In genomic region chr3L:17433555-17433954, dm6 we compare ENCODE assay signal across 1 fruit fly cellular context.
A peak's percentile ranks its signal among the peaks of the same experiment; 100 is the strongest.
TF ChIP-seq lines count a peak whose summit lies in the region.

Gene Coq4 (minus strand): TSS chr3L:17433621.
Gene CG32176 (plus strand): TSS chr3L:17433868.

TF ChIP-seq in whole organism, embryonic, 481 proteins besides CTCF, POLR2A, EP300 and RAD21 (continued from another document and continues in another):
- no peak for TF ChIP-seq Hr78 (GFP tag; optimal IDR thresholded peaks at IDR 0.05; lab: Kevin White, UChicago)
- TF ChIP-seq disco-r (GFP tag; optimal IDR thresholded peaks at IDR 0.05; lab: Kevin White, UChicago), result peak; percentile 96
- TF ChIP-seq aop (GFP tag; IDR thresholded peaks at IDR 0.05; lab: Robert Waterston, UW), result peak; percentile 96
- TF ChIP-seq nmo (GFP tag; optimal IDR thresholded peaks at IDR 0.05; lab: Kevin White, UChicago), result peak; percentile 98
- TF ChIP-seq yki (optimal IDR thresholded peaks at IDR 0.05; lab: Kevin White, UChicago), result no peak
- TF ChIP-seq emc (GFP tag; optimal IDR thresholded peaks at IDR 0.05; lab: Kevin White, UChicago), result peak; percentile 95
- TF ChIP-seq CG7556 (GFP tag; optimal IDR thresholded peaks at IDR 0.05; lab: Kevin White, UChicago), result peak; percentile 95
- TF ChIP-seq danr (GFP tag; IDR thresholded peaks at IDR 0.05; lab: Robert Waterston, UW), result peak; percentile 92
- TF ChIP-seq Hand (GFP tag; optimal IDR thresholded peaks at IDR 0.05; lab: Kevin White, UChicago), result peak; percentile 84
- peak; percentile 97 for TF ChIP-seq CG6272 (GFP tag; IDR thresholded peaks at IDR 0.05; lab: Robert Waterston, UW)
- TF ChIP-seq CG8359 (GFP tag; optimal IDR thresholded peaks at IDR 0.05; lab: Kevin White, UChicago; ENCODE audit: borderline replicate concordance), result peak; percentile 90
- peak; percentile 88 for TF ChIP-seq CG10274 (GFP tag; optimal IDR thresholded peaks at IDR 0.05; lab: Kevin White, UChicago)
- TF ChIP-seq lbe (GFP tag; optimal IDR thresholded peaks at IDR 0.05; lab: Kevin White, UChicago), result peak; percentile 96
- TF ChIP-seq GATAe (GFP tag; conservative IDR thresholded peaks at IDR 0.05; lab: Robert Waterston, UW), result peak; percentile 80
- peak; percentile 68; the same call in 1 of the 3 replicates for TF ChIP-seq Opbp (GFP tag; IDR thresholded peaks at IDR 0.05; lab: Robert Waterston, UW; ENCODE audit: partially characterized antibody)
- peak; percentile 99 for TF ChIP-seq CG13775 (GFP tag; optimal IDR thresholded peaks at IDR 0.05; lab: Kevin White, UChicago)
- TF ChIP-seq CG13123 (GFP tag; optimal IDR thresholded peaks at IDR 0.05; lab: Kevin White, UChicago), result peak; percentile 96
- peak; percentile 93 for TF ChIP-seq CG1529 (GFP tag; optimal IDR thresholded peaks at IDR 0.05; lab: Kevin White, UChicago)
- peak; percentile 96 for TF ChIP-seq B-H1 (GFP tag; IDR thresholded peaks at IDR 0.05; lab: Robert Waterston, UW)
- TF ChIP-seq Six4 (GFP tag; optimal IDR thresholded peaks at IDR 0.05; lab: Kevin White, UChicago), result peak; percentile 98
- peak; percentile 91 for TF ChIP-seq CG10565 (GFP tag; optimal IDR thresholded peaks at IDR 0.05; lab: Kevin White, UChicago)
- TF ChIP-seq ATbp (GFP tag; optimal IDR thresholded peaks at IDR 0.05; lab: Kevin White, UChicago), result peak; percentile 95
- TF ChIP-seq CG16779 (GFP tag; IDR thresholded peaks at IDR 0.05; lab: Robert Waterston, UW), result peak; percentile 97
- peak; percentile 93 for TF ChIP-seq psq (GFP tag; optimal IDR thresholded peaks at IDR 0.05; lab: Kevin White, UChicago)
- peak; percentile 97 for TF ChIP-seq ase (GFP tag; IDR thresholded peaks at IDR 0.05; lab: Robert Waterston, UW)
- TF ChIP-seq fd64A (GFP tag; optimal IDR thresholded peaks at IDR 0.05; lab: Kevin White, UChicago), result peak; percentile 91
- peak; percentile 95 for TF ChIP-seq pb (GFP tag; optimal IDR thresholded peaks at IDR 0.05; lab: Kevin White, UChicago)
- peak; percentile 97 for TF ChIP-seq CG8290 (GFP tag; optimal IDR thresholded peaks at IDR 0.05; lab: Kevin White, UChicago)
- peak; percentile 85 to 99 for TF ChIP-seq CG8290 (tag; optimal IDR thresholded peaks at IDR 0.05; lab: Kevin White, UChicago)
- peak; percentile 99 for TF ChIP-seq Sox102F (GFP tag; optimal IDR thresholded peaks at IDR 0.05; lab: Kevin White, UChicago)
- peak; percentile 92 for TF ChIP-seq p53 (GFP tag; optimal IDR thresholded peaks at IDR 0.05; lab: Kevin White, UChicago)
- peak; percentile 98 for TF ChIP-seq bcd (GFP tag; optimal IDR thresholded peaks at IDR 0.05; lab: Kevin White, UChicago)
- peak; percentile 48 for TF ChIP-seq ato (GFP tag; IDR thresholded peaks at IDR 0.05; lab: Robert Waterston, UW; ENCODE audit: partially characterized antibody)
- peak in 1 of 3 experiments; percentile 57 for TF ChIP-seq Stat92E (GFP tag; optimal IDR thresholded peaks at IDR 0.05; lab: Kevin White, UChicago)
- TF ChIP-seq fru (optimal IDR thresholded peaks at IDR 0.05; lab: Kevin White, UChicago), result no peak
- no peak for TF ChIP-seq Hr39 (optimal IDR thresholded peaks at IDR 0.05; lab: Kevin White, UChicago)
- TF ChIP-seq CG3838 (GFP tag; optimal IDR thresholded peaks at IDR 0.05; lab: Kevin White, UChicago), result peak; percentile 96
- TF ChIP-seq gcm (GFP tag; optimal IDR thresholded peaks at IDR 0.05; lab: Kevin White, UChicago), result peak; percentile 98
- TF ChIP-seq br (optimal IDR thresholded peaks at IDR 0.05; lab: Kevin White, UChicago), result no peak
- TF ChIP-seq CG3847 (GFP tag; IDR thresholded peaks at IDR 0.05; lab: Robert Waterston, UW), result peak; percentile 98
- TF ChIP-seq CG4730 (GFP tag; IDR thresholded peaks at IDR 0.05; lab: Robert Waterston, UW), result peak; percentile 97
- peak; percentile 98 for TF ChIP-seq otp (GFP tag; IDR thresholded peaks at IDR 0.05; lab: Robert Waterston, UW)
- TF ChIP-seq CG12219 (GFP tag; optimal IDR thresholded peaks at IDR 0.05; lab: Kevin White, UChicago), result peak; percentile 96
- peak; percentile 96 for TF ChIP-seq Mes4 (GFP tag; optimal IDR thresholded peaks at IDR 0.05; lab: Kevin White, UChicago)
- TF ChIP-seq dan (GFP tag; IDR thresholded peaks at IDR 0.05; lab: Robert Waterston, UW), result peak; percentile 95
- peak; percentile 100 for TF ChIP-seq CG4707 (GFP tag; optimal IDR thresholded peaks at IDR 0.05; lab: Kevin White, UChicago)
- peak; percentile 99 for TF ChIP-seq unpg (GFP tag; optimal IDR thresholded peaks at IDR 0.05; lab: Kevin White, UChicago)
- TF ChIP-seq chn (GFP tag; optimal IDR thresholded peaks at IDR 0.05; lab: Kevin White, UChicago), result peak; percentile 99
- peak; percentile 99 for TF ChIP-seq Mad (GFP tag; optimal IDR thresholded peaks at IDR 0.05; lab: Kevin White, UChicago)
- peak; percentile 30 to 97 for TF ChIP-seq eve (GFP tag; optimal IDR thresholded peaks at IDR 0.05; lab: Kevin White, UChicago)
- TF ChIP-seq CG30431 (GFP tag; optimal IDR thresholded peaks at IDR 0.05; lab: Kevin White, UChicago), result peak; percentile 97
- peak; percentile 63; the same call in 2 of the 3 replicates for TF ChIP-seq vnd (GFP tag; IDR thresholded peaks at IDR 0.05; lab: Robert Waterston, UW; ENCODE audit: partially characterized antibody)
- peak; percentile 97 for TF ChIP-seq Dad (GFP tag; optimal IDR thresholded peaks at IDR 0.05; lab: Kevin White, UChicago)
- peak; percentile 99 for TF ChIP-seq Abd-B (GFP tag; optimal IDR thresholded peaks at IDR 0.05; lab: Kevin White, UChicago)
- peak; percentile 87 for TF ChIP-seq CG6654 (GFP tag; optimal IDR thresholded peaks at IDR 0.05; lab: Kevin White, UChicago)
- TF ChIP-seq CG18764 (GFP tag; optimal IDR thresholded peaks at IDR 0.05; lab: Kevin White, UChicago), result peak; percentile 98
- peak; percentile 77 for TF ChIP-seq Bgb (GFP tag; IDR thresholded peaks at IDR 0.05; lab: Robert Waterston, UW; ENCODE audit: partially characterized antibody)
- peak; percentile 86 for TF ChIP-seq Lim3 (GFP tag; IDR thresholded peaks at IDR 0.05; lab: Robert Waterston, UW)
- peak; percentile 98 for TF ChIP-seq Camta (GFP tag; optimal IDR thresholded peaks at IDR 0.05; lab: Kevin White, UChicago)
- TF ChIP-seq Dip3 (GFP tag; optimal IDR thresholded peaks at IDR 0.05; lab: Kevin White, UChicago), result peak; percentile 98
- peak; percentile 98 for TF ChIP-seq B-H2 (GFP tag; optimal IDR thresholded peaks at IDR 0.05; lab: Kevin White, UChicago)
- TF ChIP-seq CG5245 (GFP tag; optimal IDR thresholded peaks at IDR 0.05; lab: Kevin White, UChicago), result peak; percentile 97
- TF ChIP-seq Atf-2 (GFP tag; optimal IDR thresholded peaks at IDR 0.05; lab: Kevin White, UChicago), result peak; percentile 98
- TF ChIP-seq BtbVII (GFP tag; optimal IDR thresholded peaks at IDR 0.05; lab: Kevin White, UChicago), result peak; percentile 94
- TF ChIP-seq CG12942 (GFP tag; optimal IDR thresholded peaks at IDR 0.05; lab: Kevin White, UChicago), result peak; percentile 99
- peak; percentile 97 for TF ChIP-seq esg (GFP tag; conservative IDR thresholded peaks at IDR 0.05; lab: Robert Waterston, UW)
- peak; percentile 92 for TF ChIP-seq run (tag; optimal IDR thresholded peaks at IDR 0.05; lab: Kevin White, UChicago)
- peak; percentile 94 for TF ChIP-seq gce (GFP tag; IDR thresholded peaks at IDR 0.05; lab: Robert Waterston, UW)
- peak; percentile 44; the same call in 1 of the 3 replicates for TF ChIP-seq hb (GFP tag; IDR thresholded peaks at IDR 0.05; lab: Robert Waterston, UW; ENCODE audit: partially characterized antibody)
- TF ChIP-seq CHES-1-like (GFP tag; optimal IDR thresholded peaks at IDR 0.05; lab: Kevin White, UChicago), result peak; percentile 98
- TF ChIP-seq CG7987 (GFP tag; optimal IDR thresholded peaks at IDR 0.05; lab: Kevin White, UChicago), result peak; percentile 95
- TF ChIP-seq cad (GFP tag; optimal IDR thresholded peaks at IDR 0.05; lab: Kevin White, UChicago), result no peak
- TF ChIP-seq Hr3 (GFP tag; optimal IDR thresholded peaks at IDR 0.05; lab: Kevin White, UChicago), result peak; percentile 99
- no peak for TF ChIP-seq Kr (GFP tag; optimal IDR thresholded peaks at IDR 0.05; lab: Kevin White, UChicago)
- peak; percentile 96 for TF ChIP-seq CG18619 (GFP tag; optimal IDR thresholded peaks at IDR 0.05; lab: Kevin White, UChicago)
- peak; percentile 93 for TF ChIP-seq onecut (GFP tag; IDR thresholded peaks at IDR 0.05; lab: Robert Waterston, UW)
- peak; percentile 98 for TF ChIP-seq CG14441 (GFP tag; IDR thresholded peaks at IDR 0.05; lab: Robert Waterston, UW)
- TF ChIP-seq CG31365 (tag; optimal IDR thresholded peaks at IDR 0.05; lab: Kevin White, UChicago), result peak; percentile 85
- no peak for TF ChIP-seq hth (optimal IDR thresholded peaks at IDR 0.05; lab: Kevin White, UChicago)
- TF ChIP-seq Ada2b (GFP tag; IDR thresholded peaks at IDR 0.05; lab: Robert Waterston, UW), result peak; percentile 98
- TF ChIP-seq fd96Cb (tag; optimal IDR thresholded peaks at IDR 0.05; lab: Kevin White, UChicago), result peak; percentile 98
- peak; percentile 95 for TF ChIP-seq en (GFP tag; optimal IDR thresholded peaks at IDR 0.05; lab: Kevin White, UChicago)
- TF ChIP-seq H15 (GFP tag; IDR thresholded peaks at IDR 0.05; lab: Robert Waterston, UW), result peak; percentile 98
- peak; percentile 97 for TF ChIP-seq CG14050 (GFP tag; IDR thresholded peaks at IDR 0.05; lab: Robert Waterston, UW)
- TF ChIP-seq CG2116 (GFP tag; optimal IDR thresholded peaks at IDR 0.05; lab: Kevin White, UChicago), result peak; percentile 88
- TF ChIP-seq scrt (GFP tag; optimal IDR thresholded peaks at IDR 0.05; lab: Kevin White, UChicago), result peak; percentile 89
- peak; percentile 99 for TF ChIP-seq mam (GFP tag; optimal IDR thresholded peaks at IDR 0.05; lab: Kevin White, UChicago)
- TF ChIP-seq CG13287 (GFP tag; IDR thresholded peaks at IDR 0.05; lab: Robert Waterston, UW; ENCODE audit: partially characterized antibody), result peak; percentile 79
- peak; percentile 82 for TF ChIP-seq ftz-f1 (GFP tag; optimal IDR thresholded peaks at IDR 0.05; lab: Kevin White, UChicago)
- TF ChIP-seq kah (GFP tag; optimal IDR thresholded peaks at IDR 0.05; lab: Kevin White, UChicago), result peak; percentile 90
- peak; percentile 95 for TF ChIP-seq Ets97D (GFP tag; optimal IDR thresholded peaks at IDR 0.05; lab: Kevin White, UChicago)
- TF ChIP-seq CG16813 (GFP tag; IDR thresholded peaks at IDR 0.05; lab: Robert Waterston, UW; ENCODE audit: partially characterized antibody), result peak; percentile 69
- peak; percentile 84 for TF ChIP-seq CkIIα-i1 (GFP tag; IDR thresholded peaks at IDR 0.05; lab: Robert Waterston, UW)
- TF ChIP-seq Awh (GFP tag; IDR thresholded peaks at IDR 0.05; lab: Robert Waterston, UW), result peak; percentile 98
- peak; percentile 95 for TF ChIP-seq ro (GFP tag; IDR thresholded peaks at IDR 0.05; lab: Robert Waterston, UW)
- peak; percentile 98 for TF ChIP-seq tx (GFP tag; optimal IDR thresholded peaks at IDR 0.05; lab: Kevin White, UChicago)
- TF ChIP-seq da (GFP tag; optimal IDR thresholded peaks at IDR 0.05; lab: Kevin White, UChicago), result peak; percentile 95
- TF ChIP-seq sd (tag; optimal IDR thresholded peaks at IDR 0.05; lab: Kevin White, UChicago), result peak; percentile 88
- peak; percentile 98 for TF ChIP-seq E2f1 (GFP tag; IDR thresholded peaks at IDR 0.05; lab: Robert Waterston, UW)
- peak; percentile 97 for TF ChIP-seq al (GFP tag; IDR thresholded peaks at IDR 0.05; lab: Robert Waterston, UW)
- peak; percentile 97 for TF ChIP-seq zen (tag; optimal IDR thresholded peaks at IDR 0.05; lab: Kevin White, UChicago)
- peak; percentile 99 for TF ChIP-seq CG8944 (GFP tag; optimal IDR thresholded peaks at IDR 0.05; lab: Kevin White, UChicago)
- peak; percentile 96 for TF ChIP-seq sens-2 (GFP tag; IDR thresholded peaks at IDR 0.05; lab: Robert Waterston, UW)
- peak; percentile 94 for TF ChIP-seq CG17612 (GFP tag; IDR thresholded peaks at IDR 0.05; lab: Robert Waterston, UW)
- TF ChIP-seq CG7839 (tag; optimal IDR thresholded peaks at IDR 0.05; lab: Kevin White, UChicago), result peak; percentile 98
- peak; percentile 94 for TF ChIP-seq btn (GFP tag; optimal IDR thresholded peaks at IDR 0.05; lab: Kevin White, UChicago)
- TF ChIP-seq CG4282 (GFP tag; optimal IDR thresholded peaks at IDR 0.05; lab: Kevin White, UChicago), result peak; percentile 99
- TF ChIP-seq CG12769 (tag; optimal IDR thresholded peaks at IDR 0.05; lab: Kevin White, UChicago), result peak; percentile 99
- TF ChIP-seq peb (GFP tag; IDR thresholded peaks at IDR 0.05; lab: Robert Waterston, UW), result peak; percentile 96
- peak; percentile 75 for TF ChIP-seq grn (GFP tag; optimal IDR thresholded peaks at IDR 0.05; lab: Kevin White, UChicago)
- peak; percentile 88 for TF ChIP-seq CG7271 (tag; optimal IDR thresholded peaks at IDR 0.05; lab: Kevin White, UChicago)
- TF ChIP-seq CG33213 (GFP tag; optimal IDR thresholded peaks at IDR 0.05; lab: Kevin White, UChicago), result peak; percentile 97
- TF ChIP-seq CG4424 (GFP tag; optimal IDR thresholded peaks at IDR 0.05; lab: Kevin White, UChicago), result peak; percentile 99
- TF ChIP-seq corto (GFP tag; optimal IDR thresholded peaks at IDR 0.05; lab: Kevin White, UChicago), result peak; percentile 90
- peak; percentile 97 for TF ChIP-seq CrebB (tag; optimal IDR thresholded peaks at IDR 0.05; lab: Kevin White, UChicago)
- TF ChIP-seq tgo (GFP tag; IDR thresholded peaks at IDR 0.05; lab: Robert Waterston, UW), result peak; percentile 98
- TF ChIP-seq CG11504 (tag; optimal IDR thresholded peaks at IDR 0.05; lab: Kevin White, UChicago), result peak; percentile 96
- peak; percentile 95 for TF ChIP-seq Hmx (GFP tag; optimal IDR thresholded peaks at IDR 0.05; lab: Kevin White, UChicago)
- TF ChIP-seq Lpt (GFP tag; optimal IDR thresholded peaks at IDR 0.05; lab: Kevin White, UChicago), result no peak
- peak; percentile 93 for TF ChIP-seq org-1 (GFP tag; optimal IDR thresholded peaks at IDR 0.05; lab: Kevin White, UChicago)
- TF ChIP-seq grau (tag; optimal IDR thresholded peaks at IDR 0.05; lab: Kevin White, UChicago), result peak; percentile 97
- peak; percentile 99 for TF ChIP-seq CG12391 (tag; optimal IDR thresholded peaks at IDR 0.05; lab: Kevin White, UChicago)
- peak; percentile 100 for TF ChIP-seq sens (GFP tag; lab: Kevin White, UChicago)
- TF ChIP-seq CG11456 (GFP tag; IDR thresholded peaks at IDR 0.05; lab: Robert Waterston, UW), result peak; percentile 98
- TF ChIP-seq CG17186 (GFP tag; optimal IDR thresholded peaks at IDR 0.05; lab: Kevin White, UChicago), result peak; percentile 74
- TF ChIP-seq caup (GFP tag; optimal IDR thresholded peaks at IDR 0.05; lab: Kevin White, UChicago; ENCODE audit: severe bottlenecking), result peak; percentile 96
- TF ChIP-seq luna (GFP tag; optimal IDR thresholded peaks at IDR 0.05; lab: Kevin White, UChicago), result peak; percentile 96
- TF ChIP-seq Drgx (GFP tag; IDR thresholded peaks at IDR 0.05; lab: Robert Waterston, UW), result peak; percentile 96
- peak; percentile 88 for TF ChIP-seq CG3163 (GFP tag; optimal IDR thresholded peaks at IDR 0.05; lab: Kevin White, UChicago)
- TF ChIP-seq vvl (GFP tag; IDR thresholded peaks at IDR 0.05; lab: Robert Waterston, UW), result peak; percentile 99
